Worm (Caenorhabditis elegans): ENCODE data around the gene nspa-8.

The nspa-8 gene

ce11 chrV:14830267-14831175 is 3.7 kb upstream of the nspa-8 start (continued):
- peak in 1 of 2 experiments; percentile 58 for TF ChIP-seq unc-62 (GFP tag; optimal IDR thresholded peaks at IDR 0.05 in 1 of 2)
- no peak for TF ChIP-seq unc-62 (tag; optimal IDR thresholded peaks at IDR 0.05)
- no peak for TF ChIP-seq daf-19 (GFP tag; conservative IDR thresholded peaks at IDR 0.05)
- no peak for TF ChIP-seq lin-13 (GFP tag; optimal IDR thresholded peaks at IDR 0.05)
- peak; percentile 72 for TF ChIP-seq hlh-11 (tag; optimal IDR thresholded peaks at IDR 0.05)
- no peak for TF ChIP-seq arid-1 (GFP tag; conservative IDR thresholded peaks at IDR 0.05)
- no peak for TF ChIP-seq ceh-20 (GFP tag; IDR thresholded peaks at IDR 0.05)
- peak; percentile 36 for TF ChIP-seq mep-1 (tag; optimal IDR thresholded peaks at IDR 0.05)
- TF ChIP-seq aha-1 (tag) = no peak
- TF ChIP-seq ceh-44 (GFP tag; IDR thresholded peaks at IDR 0.05) = 0 out of 2 replicates have a peak, but pooled peaks have one; percentile 24
- TF ChIP-seq attf-4 (tag; optimal IDR thresholded peaks at IDR 0.05) = no peak
- no peak for TF ChIP-seq nhr-10 (tag; optimal IDR thresholded peaks at IDR 0.05)
- TF ChIP-seq zfp-3 (GFP tag; conservative IDR thresholded peaks at IDR 0.05) = 0 out of 2 replicates have a peak, but pooled peaks have one; percentile 35
- TF ChIP-seq daf-12 (tag; optimal IDR thresholded peaks at IDR 0.05) = no peak
- no peak for TF ChIP-seq lin-39 (tag; optimal IDR thresholded peaks at IDR 0.05)
- no peak for TF ChIP-seq gei-8 (GFP tag; optimal IDR thresholded peaks at IDR 0.05)
- TF ChIP-seq mxl-3 (GFP tag; optimal IDR thresholded peaks at IDR 0.05) = no peak
- TF ChIP-seq sdz-12 (GFP tag; optimal IDR thresholded peaks at IDR 0.05) = peak; percentile 26
- no peak for TF ChIP-seq ZK546.5 (tag; optimal IDR thresholded peaks at IDR 0.05)
- TF ChIP-seq ceh-62 (tag; optimal IDR thresholded peaks at IDR 0.05) = no peak
- no peak for TF ChIP-seq zag-1 (tag; optimal IDR thresholded peaks at IDR 0.05)
- TF ChIP-seq tra-1 (GFP tag; IDR thresholded peaks at IDR 0.05) = 0 out of 2 replicates have a peak, but pooled peaks have one; percentile 38
- peak; percentile 83 for TF ChIP-seq nhr-77 (tag; optimal IDR thresholded peaks at IDR 0.05)
- TF ChIP-seq zfp-2 (tag; optimal IDR thresholded peaks at IDR 0.05) = no peak
- peak; percentile 52 for TF ChIP-seq set-16 (GFP tag; IDR thresholded peaks at IDR 0.05)
- TF ChIP-seq fkh-10 (GFP tag; optimal IDR thresholded peaks at IDR 0.05) = no peak
- peak; percentile 62 for TF ChIP-seq nhr-48 (tag; optimal IDR thresholded peaks at IDR 0.05)
- TF ChIP-seq spr-1 (tag; optimal IDR thresholded peaks at IDR 0.05) = no peak
- TF ChIP-seq fos-1 (tag; optimal IDR thresholded peaks at IDR 0.05) = no peak
- no peak for TF ChIP-seq Y105C5A.15 (GFP tag; IDR thresholded peaks at IDR 0.05)
- TF ChIP-seq ztf-11 (tag; optimal IDR thresholded peaks at IDR 0.05) = no peak
- TF ChIP-seq mxl-2 (GFP tag; conservative IDR thresholded peaks at IDR 0.05) = no peak
- 0 out of 2 replicates have a peak, but pooled peaks have one; percentile 33 for TF ChIP-seq php-3 (GFP tag; IDR thresholded peaks at IDR 0.05)
- TF ChIP-seq nhr-28 (tag; optimal IDR thresholded peaks at IDR 0.05) = peak; percentile 96

- peak; percentile 21 for TF ChIP-seq duxl-1 (tag; optimal IDR thresholded peaks at IDR 0.05; ENCODE audit: poor library complexity)
- peak; percentile 77; the same call in 1 of the 2 replicates for TF ChIP-seq zfp-3 (GFP tag; conservative IDR thresholded peaks at IDR 0.05)
- peak; percentile 42 for TF ChIP-seq aha-1 (tag)
- peak; percentile 53 for TF ChIP-seq nhr-102 (tag; optimal IDR thresholded peaks at IDR 0.05)
- TF ChIP-seq jun-1 (tag; optimal IDR thresholded peaks at IDR 0.05) = no peak
- peak; percentile 1 for TF ChIP-seq spr-1 (tag; optimal IDR thresholded peaks at IDR 0.05)
- TF ChIP-seq R02D3.7 (tag; optimal IDR thresholded peaks at IDR 0.05) = no peak
- peak; percentile 23; the same call in 1 of the 2 replicates for TF ChIP-seq hmg-1.1 (GFP tag; IDR thresholded peaks at IDR 0.05)
- 0 out of 2 replicates have a peak, but pooled peaks have one; percentile 24 for TF ChIP-seq lin-38 (GFP tag; IDR thresholded peaks at IDR 0.05)
- 0 out of 2 replicates have a peak, but pooled peaks have one; percentile 9 for TF ChIP-seq lim-7 (GFP tag; IDR thresholded peaks at IDR 0.05)
- 0 out of 2 replicates have a peak, but pooled peaks have one; percentile 16 for TF ChIP-seq mxl-2 (GFP tag; conservative IDR thresholded peaks at IDR 0.05)
- no peak for TF ChIP-seq ceh-20 (GFP tag; IDR thresholded peaks at IDR 0.05)
- 0 out of 2 replicates have a peak, but pooled peaks have one; percentile 26 for TF ChIP-seq Y105C5A.15 (GFP tag; IDR thresholded peaks at IDR 0.05)
Observed at ce11 chrV:14828407-14828806, 1.6 kb upstream of the nspa-8 start.
